Worm (Caenorhabditis elegans) whole organism, L1 larva: Measurements from ENCODE around the gene srbc-36.
A peak's percentile ranks its signal among the peaks of the same experiment; 100 is the strongest.

Experiments used
- C34B4.2 ChIP-seq: sonication (generic microtip); optimal IDR thresholded peaks from 2 replicates; lab custom pipeline; 2017; ENCODE audit warnings: mild to moderate bottlenecking, missing genetic modification characterization, missing compliant biosample characterization
- Y116A8C.19 ChIP-seq: sonication (generic microtip); optimal IDR thresholded peaks from 2 replicates; lab custom pipeline; 2016; ENCODE audit warnings: missing compliant biosample characterization, missing genetic modification characterization, borderline replicate concordance
- alr-1 ChIP-seq: fragments of 200-800 bp; sonication (Bioruptor generic); optimal IDR thresholded peaks from 2 replicates; lab custom pipeline; 2018; ENCODE audit warnings: borderline replicate concordance, mild to moderate bottlenecking, missing genetic modification characterization, missing compliant biosample characterization
- aly-2 ChIP-seq: fragments of 150-350 bp; optimal IDR thresholded peaks from 2 replicates; lab custom pipeline; 2014; ENCODE audit warnings: missing biosample characterization, missing genetic modification characterization
- blmp-1 ChIP-seq: fragments of 150-350 bp; optimal IDR thresholded peaks from 2 replicates; lab custom pipeline; 2014; ENCODE audit warnings: missing biosample characterization, missing genetic modification characterization
- ceh-63 ChIP-seq: fragments of 200-800 bp; sonication (Bioruptor generic); optimal IDR thresholded peaks from 2 replicates; lab custom pipeline; 2018; ENCODE audit warnings: mild to moderate bottlenecking, missing genetic modification characterization, missing compliant biosample characterization
- ceh-8 ChIP-seq: fragments of 200-800 bp; sonication (Bioruptor generic); optimal IDR thresholded peaks from 2 replicates; lab custom pipeline; 2018; ENCODE audit warnings: mild to moderate bottlenecking, missing genetic modification characterization, moderate library complexity, missing compliant biosample characterization
- ceh-90 ChIP-seq: sonication (generic microtip); optimal IDR thresholded peaks from 2 replicates; lab custom pipeline; 2016; ENCODE audit warnings: missing genetic modification characterization, missing compliant biosample characterization
- ces-1 ChIP-seq: fragments of 150-350 bp; optimal IDR thresholded peaks from 2 replicates; lab custom pipeline; 2014; ENCODE audit warnings: missing biosample characterization, missing genetic modification reagents, missing genetic modification characterization
- dpl-1 ChIP-seq, 3 experiments: fragments of 150-350 bp in 2 of 3; sonication (generic microtip) in 1 of 3; optimal IDR thresholded peaks; 2 replicates each; lab custom pipeline; 2014 to 2017; ENCODE audit warnings: missing biosample characterization in 3 of 3, missing genetic modification characterization in 3 of 3, missing genetic modification reagents in 3 of 3
- dsc-1 ChIP-seq: sonication (generic microtip); optimal IDR thresholded peaks from 2 replicates; lab custom pipeline; 2016; ENCODE audit warnings: mild to moderate bottlenecking, missing genetic modification characterization, missing compliant biosample characterization
- egl-27 ChIP-seq, 2 experiments: fragments of 150-350 bp in 1 of 2; sonication (generic microtip); optimal IDR thresholded peaks; 3 replicates each; lab custom pipeline; 2017 to 2018; ENCODE audit warnings: missing biosample characterization in 2 of 2, missing genetic modification characterization in 2 of 2, missing genetic modification reagents in 2 of 2
- elt-2 ChIP-seq: sonication (generic microtip); optimal IDR thresholded peaks from 2 replicates; lab custom pipeline; 2016; ENCODE audit warnings: missing genetic modification characterization, mild to moderate bottlenecking, inconsistent platforms, missing compliant biosample characterization, missing genetic modification reagents
- fkh-8 ChIP-seq: sonication (generic microtip); optimal IDR thresholded peaks from 2 replicates; lab custom pipeline; 2016; ENCODE audit warnings: mild to moderate bottlenecking, missing genetic modification characterization, missing compliant biosample characterization
- grh-1 ChIP-seq: fragments of 200-800 bp; sonication (Bioruptor generic); IDR thresholded peaks from 2 replicates; pipeline ENCODE4 v1.3.6; 2022; ENCODE audit warnings: missing genetic modification reagents, missing genetic modification characterization, missing compliant biosample characterization
- isw-1 ChIP-seq: fragments of 200-800 bp; sonication (Bioruptor generic); IDR thresholded peaks from 2 replicates; pipeline ENCODE4 v1.3.6; 2022; ENCODE audit warnings: missing genetic modification characterization, missing compliant biosample characterization
- jun-1 ChIP-seq: fragments of 150-350 bp; optimal IDR thresholded peaks from 2 replicates; lab custom pipeline; 2014; ENCODE audit warnings: missing biosample characterization, missing genetic modification reagents, missing genetic modification characterization
- lin-13 ChIP-seq: fragments of 150-350 bp; optimal IDR thresholded peaks from 2 replicates; lab custom pipeline; 2014; ENCODE audit warnings: missing biosample characterization, missing genetic modification reagents, missing genetic modification characterization
- lin-14 ChIP-seq: fragments of 200-800 bp; sonication (Bioruptor generic); optimal IDR thresholded peaks from 2 replicates; lab custom pipeline; 2018; ENCODE audit warnings: mild to moderate bottlenecking, missing genetic modification characterization, moderate library complexity, missing compliant biosample characterization
- lin-35 ChIP-seq, 2 experiments: fragments of 150-350 bp; optimal IDR thresholded peaks; 2 replicates each; lab custom pipeline; 2014; ENCODE audit warnings: missing biosample characterization in 2 of 2, missing genetic modification characterization in 2 of 2, missing genetic modification reagents in 2 of 2
- lir-3 ChIP-seq: sonication (generic microtip); optimal IDR thresholded peaks from 2 replicates; lab custom pipeline; 2016; ENCODE audit warnings: mild to moderate bottlenecking, missing genetic modification characterization, moderate library complexity, missing compliant biosample characterization; ENCODE audit not compliant: poor library complexity
- mab-9 ChIP-seq: fragments of 200-800 bp; sonication (Bioruptor generic); IDR thresholded peaks from 2 replicates; pipeline ENCODE4 v1.3.6; 2022; ENCODE audit warnings: missing genetic modification reagents, missing genetic modification characterization, missing compliant biosample characterization
- mdl-1 ChIP-seq, 2 experiments: fragments of 150-350 bp; optimal IDR thresholded peaks; 2 replicates each; lab custom pipeline; 2014 to 2017; ENCODE audit warnings: missing biosample characterization in 2 of 2, missing genetic modification characterization in 2 of 2, inconsistent platforms in 1 of 2
- mef-2 ChIP-seq: fragments of 150-350 bp; optimal IDR thresholded peaks from 2 replicates; lab custom pipeline; 2014; ENCODE audit warnings: missing biosample characterization, missing genetic modification characterization
- mep-1 ChIP-seq: fragments of 150-350 bp; optimal IDR thresholded peaks from 2 replicates; lab custom pipeline; 2014; ENCODE audit warnings: missing biosample characterization, missing genetic modification characterization
- nhr-12 ChIP-seq: sonication (generic microtip); optimal IDR thresholded peaks from 2 replicates; lab custom pipeline; 2017; ENCODE audit warnings: missing biosample characterization, missing genetic modification characterization
- nhr-237 ChIP-seq: fragments of 150-350 bp; optimal IDR thresholded peaks from 2 replicates; lab custom pipeline; 2014; ENCODE audit warnings: missing biosample characterization, missing genetic modification characterization
- nhr-47 ChIP-seq: sonication (generic microtip); optimal IDR thresholded peaks from 2 replicates; lab custom pipeline; 2016; ENCODE audit warnings: mild to moderate bottlenecking, missing genetic modification characterization, moderate library complexity, missing compliant biosample characterization
- nhr-76 ChIP-seq: sonication (generic microtip); optimal IDR thresholded peaks from 2 replicates; lab custom pipeline; 2017; ENCODE audit warnings: missing biosample characterization, missing genetic modification characterization
- nhr-77 ChIP-seq: fragments of 150-350 bp; optimal IDR thresholded peaks from 2 replicates; lab custom pipeline; 2014; ENCODE audit warnings: missing biosample characterization, missing genetic modification characterization
- nhr-85 ChIP-seq: sonication (generic microtip); peaks from one replicate; lab custom pipeline; 2016; ENCODE audit warnings: missing genetic modification characterization, inconsistent platforms, missing compliant biosample characterization
- pag-3 ChIP-seq: sonication (generic microtip); optimal IDR thresholded peaks from 2 replicates; lab custom pipeline; 2017; ENCODE audit warnings: missing genetic modification characterization, mild to moderate bottlenecking, missing compliant biosample characterization, antibody characterized with exemption, borderline replicate concordance; ENCODE audit not compliant: insufficient read depth
- pax-3 ChIP-seq: fragments of 200-800 bp; sonication (Bioruptor generic); optimal IDR thresholded peaks from 2 replicates; lab custom pipeline; 2018; ENCODE audit warnings: mild to moderate bottlenecking, missing genetic modification characterization, moderate library complexity, missing compliant biosample characterization
- snpc-4 ChIP-seq: fragments of 150-350 bp; optimal IDR thresholded peaks from 2 replicates; lab custom pipeline; 2014; ENCODE audit warnings: missing biosample characterization, missing genetic modification characterization
- snu-23 ChIP-seq: sonication (generic microtip); optimal IDR thresholded peaks from 2 replicates; lab custom pipeline; 2016; ENCODE audit warnings: missing genetic modification characterization, missing compliant biosample characterization
- sptf-1 ChIP-seq: fragments of 150-350 bp; optimal IDR thresholded peaks from 2 replicates; lab custom pipeline; 2014; ENCODE audit warnings: missing biosample characterization, missing genetic modification characterization
- sup-37 ChIP-seq: fragments of 200-800 bp; sonication (Bioruptor generic); optimal IDR thresholded peaks from 2 replicates; lab custom pipeline; 2018; ENCODE audit warnings: mild to moderate bottlenecking, missing genetic modification characterization, missing compliant biosample characterization
- tbx-2 ChIP-seq: sonication (generic microtip); optimal IDR thresholded peaks from 2 replicates; lab custom pipeline; 2016; ENCODE audit warnings: missing genetic modification characterization, missing compliant biosample characterization
- unc-86 ChIP-seq: sonication (generic microtip); optimal IDR thresholded peaks from 2 replicates; lab custom pipeline; 2016; ENCODE audit warnings: missing genetic modification characterization, missing compliant biosample characterization
- ztf-11 ChIP-seq, 2 experiments: sonication (generic microtip); optimal IDR thresholded peaks; 2 replicates each; lab custom pipeline; 2016 to 2017; ENCODE audit warnings: missing genetic modification characterization in 2 of 2, missing biosample characterization in 1 of 2, missing compliant biosample characterization in 1 of 2

The srbc-36 gene

DNA sequence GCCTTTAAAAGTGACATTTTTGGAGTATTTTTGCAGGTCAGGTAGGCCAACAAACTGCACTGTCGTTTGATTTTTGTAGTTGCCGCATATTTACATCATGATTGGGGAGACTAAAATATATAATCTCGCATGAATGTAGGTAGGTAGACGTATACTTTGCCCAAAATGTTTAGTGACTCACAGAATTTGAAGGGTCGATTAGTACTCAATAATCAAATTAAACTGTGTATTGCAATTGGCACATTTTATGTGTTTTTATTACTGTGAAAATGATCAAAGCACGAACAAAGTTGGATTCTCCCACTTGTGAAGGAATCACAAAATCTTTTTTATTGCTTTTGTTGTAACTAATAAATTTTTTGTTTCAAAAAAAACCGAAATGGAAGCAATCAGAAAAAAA lies 6.5 kb upstream of the srbc-36 start, which contains the start of gene C07G3.15:
C07G3.15 (minus strand) TSS at position 101 of the 400 bp plus-strand sequence.
- TF ChIP-seq mep-1 (tag; lab: Kevin White, UChicago) (no peak), sptf-1 (tag; lab: Kevin White, UChicago) (no peak), lin-13 (GFP tag; lab: Kevin White, UChicago) (no peak), lir-3 (no peak), nhr-237 (tag; lab: Kevin White, UChicago) (no peak), lin-35 (GFP tag; optimal IDR thresholded peaks at IDR 0.05; lab: Kevin White, UChicago) (no peak), pax-3 (tag; lab: Kevin White, UChicago) (no peak), sup-37 (GFP tag; lab: Kevin White, UChicago) (no peak), nhr-77 (tag; lab: Kevin White, UChicago) (no peak), mab-9 (GFP tag; lab: Robert Waterston, UW) (no peak), unc-86 (no peak), aly-2 (tag; lab: Kevin White, UChicago) (no peak), egl-27 (tag; optimal IDR thresholded peaks at IDR 0.05; lab: Kevin White, UChicago) (no peak), lin-14 (GFP tag; lab: Kevin White, UChicago) (no peak), grh-1 (GFP tag; lab: Robert Waterston, UW) (no peak), tbx-2 (tag; lab: Kevin White, UChicago) (no peak), C34B4.2 (tag; lab: Kevin White, UChicago) (no peak), nhr-85 (tag; lab: Kevin White, UChicago) (no peak), ztf-11 (tag; optimal IDR thresholded peaks at IDR 0.05; lab: Kevin White, UChicago) (no peak), nhr-47 (no peak)

DNA sequence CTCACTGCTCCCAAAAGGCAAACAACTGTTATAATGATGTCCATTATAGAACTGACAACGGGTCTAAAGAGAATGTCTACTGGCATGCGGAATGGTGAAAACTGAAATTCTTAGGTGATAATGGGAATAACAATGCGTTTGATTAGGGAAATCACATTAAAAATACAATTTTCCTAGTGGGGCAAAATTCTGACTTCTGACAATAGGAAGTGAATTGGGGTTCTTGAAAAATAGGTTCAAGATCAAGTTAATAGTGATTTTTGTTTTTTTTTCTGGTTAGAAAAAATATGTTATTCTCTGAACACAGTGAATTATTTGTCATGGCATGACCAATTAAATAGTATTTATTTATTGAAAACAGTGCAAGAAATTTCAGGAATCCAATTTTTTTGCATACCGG lies 3.5 kb downstream of the srbc-36 start, which contains the start of gene srbc-32:
srbc-32 (minus strand) TSS at position 101 of the 400 bp plus-strand sequence.
- TF ChIP-seq nhr-76 (tag; lab: Kevin White, UChicago) (no peak), ces-1 (no peak), sup-37 (GFP tag; lab: Kevin White, UChicago) (no peak), mef-2 (tag; lab: Kevin White, UChicago) (no peak), pag-3 (tag; lab: Kevin White, UChicago) (no peak), dsc-1 (tag; lab: Kevin White, UChicago) (no peak), alr-1 (no peak), ceh-8 (GFP tag; lab: Kevin White, UChicago) (no peak), jun-1 (tag; lab: Kevin White, UChicago) (no peak), snu-23 (no peak), egl-27 (tag; optimal IDR thresholded peaks at IDR 0.05; lab: Kevin White, UChicago) (no peak), snpc-4 (tag; lab: Kevin White, UChicago) (no peak), nhr-12 (tag; lab: Kevin White, UChicago) (no peak), blmp-1 (tag; lab: Kevin White, UChicago) (no peak), mdl-1 (tag; optimal IDR thresholded peaks at IDR 0.05; lab: Kevin White, UChicago) (no peak)

- TF ChIP-seq fkh-8 (tag; lab: Kevin White, UChicago) (peak; percentile 16), Y116A8C.19 (tag; lab: Kevin White, UChicago) (no peak)
- TF ChIP-seq, all 84 proteins: peak for 1
Observed at ce11 chrV:3484702-3485101, 5.6 kb downstream of the srbc-36 start, which contains the start of gene srbc-33. TSS of gene srbc-33 (minus strand) at chrV:3484802.

DNA sequence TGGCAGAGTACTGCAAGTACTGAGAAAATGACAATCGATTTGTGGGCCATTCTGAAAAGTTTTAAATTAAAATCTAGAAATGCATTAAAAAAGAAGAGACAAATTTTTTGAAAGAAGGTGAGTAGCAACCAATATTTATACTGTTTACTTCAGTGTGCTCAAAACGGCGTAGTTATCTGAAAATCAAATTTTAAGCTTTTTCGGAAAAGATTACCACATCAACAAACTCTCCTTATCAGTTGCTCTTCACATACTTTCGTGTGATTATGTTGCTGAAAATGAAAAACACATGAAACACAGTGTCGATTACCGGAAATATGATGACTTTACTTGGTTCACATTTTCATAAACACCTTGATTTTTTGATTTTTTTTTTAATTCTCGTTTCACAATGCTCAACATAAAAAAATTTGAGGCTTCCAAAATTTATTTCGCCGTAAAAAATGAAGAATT lies 7.8 kb downstream of the srbc-36 start, which contains the start of gene lys-7:
lys-7 (minus strand) TSS at position 51 of the 453 bp plus-strand sequence.
- TF ChIP-seq fkh-8 (tag; lab: Kevin White, UChicago) = no peak
- no peak for TF ChIP-seq ceh-90 (tag; lab: Kevin White, UChicago)
- TF ChIP-seq nhr-85 (tag; lab: Kevin White, UChicago) = no peak
- no peak for TF ChIP-seq ceh-63 (GFP tag; lab: Kevin White, UChicago)
- no peak for TF ChIP-seq dpl-1 (GFP tag; optimal IDR thresholded peaks at IDR 0.05; lab: Kevin White, UChicago)
- no peak for TF ChIP-seq isw-1
- peak; percentile 76 for TF ChIP-seq elt-2 (tag; lab: Kevin White, UChicago)
